Worm (Caenorhabditis elegans): ENCODE results near the gene srr-8.

- TF ChIP-seq pag-3 (tag; optimal IDR thresholded peaks at IDR 0.05; ENCODE audit: borderline replicate concordance) (no peak), fax-1 (tag; optimal IDR thresholded peaks at IDR 0.05) (no peak), nfya-1 (tag; optimal IDR thresholded peaks at IDR 0.05) (no peak), ceh-2 (tag; optimal IDR thresholded peaks at IDR 0.05) (no peak), tbx-2 (tag; optimal IDR thresholded peaks at IDR 0.05) (no peak), elt-4 (tag; optimal IDR thresholded peaks at IDR 0.05) (no peak), C38D4.7 (GFP tag; optimal IDR thresholded peaks at IDR 0.05) (no peak), hlh-6 (tag; optimal IDR thresholded peaks at IDR 0.05) (no peak)
Measured at ce11 chrV:4979060-4979459, 22.4 kb upstream of the srr-8 start, which contains the start of gene srsx-11.

Data from whole organism, late embryonic.